Fruit fly (Drosophila melanogaster): Measurements from ENCODE around the gene Cbp80.
A peak's percentile ranks its signal among the peaks of the same experiment; 100 is the strongest.

The Cbp80 gene

DNA sequence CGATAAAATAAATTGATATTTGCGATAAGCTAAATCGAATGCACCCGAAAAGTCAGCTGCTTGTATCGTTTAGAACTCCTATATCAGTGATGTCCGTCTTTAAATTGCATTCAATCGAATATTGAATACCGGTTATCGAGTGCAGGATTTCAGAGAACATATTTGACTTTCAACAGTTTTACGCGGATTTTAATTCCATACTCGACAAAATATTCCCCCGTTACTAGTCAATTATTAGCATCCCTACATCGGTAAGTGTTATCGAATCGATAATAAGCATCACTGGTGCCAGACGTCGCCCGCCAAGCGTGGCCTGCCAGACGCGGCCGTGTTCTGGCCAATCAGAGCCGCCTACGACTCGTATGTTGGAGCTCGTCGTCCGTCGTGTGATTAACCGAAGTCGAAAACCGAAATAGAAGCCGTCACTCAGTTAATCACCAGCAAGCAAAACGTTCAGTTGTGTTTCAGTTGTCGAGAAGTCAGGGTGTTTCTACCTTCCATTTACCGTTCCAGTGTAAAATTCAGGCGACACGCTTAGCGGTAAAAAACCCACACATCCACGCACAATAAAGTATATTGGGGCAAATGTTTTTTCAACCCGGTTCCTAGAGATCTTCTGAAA, 38.1 kb downstream of the Cbp80 start, which contains the start of gene ctp (continued):
- no peak for TF ChIP-seq ro (GFP tag; IDR thresholded peaks at IDR 0.05)
- no peak for TF ChIP-seq CG7372 (GFP tag; IDR thresholded peaks at IDR 0.05)
- peak; percentile 27 for TF ChIP-seq oc (tag; optimal IDR thresholded peaks at IDR 0.05)
- TF ChIP-seq CG11560 (tag; IDR thresholded peaks at IDR 0.05) = peak; percentile 98
- peak; percentile 95 for TF ChIP-seq CG8290 (GFP tag; optimal IDR thresholded peaks at IDR 0.05)
- peak; percentile 90 to 93 for TF ChIP-seq CG8290 (tag; optimal IDR thresholded peaks at IDR 0.05)
- no peak for TF ChIP-seq CG10274 (GFP tag; optimal IDR thresholded peaks at IDR 0.05)
- no peak for TF ChIP-seq z (GFP tag; IDR thresholded peaks at IDR 0.05)
- peak; percentile 69; the same call in 1 of the 3 replicates for TF ChIP-seq hb (GFP tag; IDR thresholded peaks at IDR 0.05; ENCODE audit: partially characterized antibody)
- peak; percentile 17; the same call in 1 of the 2 replicates for TF ChIP-seq HLH3B (GFP tag; IDR thresholded peaks at IDR 0.05)
- TF ChIP-seq Bgb (GFP tag; IDR thresholded peaks at IDR 0.05; ENCODE audit: partially characterized antibody) = peak; percentile 67
- TF ChIP-seq slou (GFP tag; optimal IDR thresholded peaks at IDR 0.05) = no peak
- peak; percentile 75 for TF ChIP-seq CG1603 (tag; optimal IDR thresholded peaks at IDR 0.05)
- peak; percentile 70 for TF ChIP-seq pzg (GFP tag; optimal IDR thresholded peaks at IDR 0.05)
- TF ChIP-seq E2f2 (GFP tag; IDR thresholded peaks at IDR 0.05) = peak; percentile 55; the same call in 1 of the 2 replicates
- no peak for TF ChIP-seq kay (GFP tag; optimal IDR thresholded peaks at IDR 0.05)
- no peak for TF ChIP-seq Mrtf (GFP tag; IDR thresholded peaks at IDR 0.05)
- no peak for TF ChIP-seq sc (optimal IDR thresholded peaks at IDR 0.05)
- TF ChIP-seq sc (GFP tag; optimal IDR thresholded peaks at IDR 0.05) = no peak
- peak; percentile 21 for TF ChIP-seq Bteb2 (GFP tag; optimal IDR thresholded peaks at IDR 0.05)
- TF ChIP-seq CG18619 (GFP tag; optimal IDR thresholded peaks at IDR 0.05) = no peak
- no peak for TF ChIP-seq CG12219 (GFP tag; optimal IDR thresholded peaks at IDR 0.05)
- TF ChIP-seq nerfin-1 (tag; optimal IDR thresholded peaks at IDR 0.05) = peak; percentile 30
- TF ChIP-seq CoRest (tag; optimal IDR thresholded peaks at IDR 0.05) = peak; percentile 51
- peak; percentile 49 for TF ChIP-seq CG13424 (tag; optimal IDR thresholded peaks at IDR 0.05)
- TF ChIP-seq wek (GFP tag; optimal IDR thresholded peaks at IDR 0.05) = no peak
- TF ChIP-seq CG8944 (GFP tag; optimal IDR thresholded peaks at IDR 0.05) = peak; percentile 38
- TF ChIP-seq ind (GFP tag; optimal IDR thresholded peaks at IDR 0.05) = peak; percentile 56
- no peak for TF ChIP-seq CG15479 (GFP tag; optimal IDR thresholded peaks at IDR 0.05)
- TF ChIP-seq ato (GFP tag; IDR thresholded peaks at IDR 0.05; ENCODE audit: partially characterized antibody) = no peak
- no peak for TF ChIP-seq D19B (GFP tag; optimal IDR thresholded peaks at IDR 0.05)
- TF ChIP-seq CG15073 (GFP tag; optimal IDR thresholded peaks at IDR 0.05) = no peak
- TF ChIP-seq CG16815 (GFP tag; optimal IDR thresholded peaks at IDR 0.05) = no peak
- peak; percentile 16 for TF ChIP-seq CG17186 (GFP tag; optimal IDR thresholded peaks at IDR 0.05)
- no peak for TF ChIP-seq Neu2 (GFP tag; optimal IDR thresholded peaks at IDR 0.05; ENCODE audit: borderline replicate concordance)
- TF ChIP-seq ap (GFP tag; IDR thresholded peaks at IDR 0.05) = no peak
- peak; percentile 10 for TF ChIP-seq pfk (GFP tag; optimal IDR thresholded peaks at IDR 0.05)
- no peak for TF ChIP-seq sim (GFP tag; IDR thresholded peaks at IDR 0.05)
- TF ChIP-seq Optix (GFP tag; IDR thresholded peaks at IDR 0.05) = no peak
- TF ChIP-seq al (GFP tag; IDR thresholded peaks at IDR 0.05) = peak; percentile 30; the same call in 1 of the 2 replicates
- TF ChIP-seq CG14860 (GFP tag; IDR thresholded peaks at IDR 0.05; ENCODE audit: partially characterized antibody) = peak; percentile 71
- peak; percentile 72 for TF ChIP-seq nerfin-2 (GFP tag; IDR thresholded peaks at IDR 0.05; ENCODE audit: partially characterized antibody)
- TF ChIP-seq CG15269 (tag; optimal IDR thresholded peaks at IDR 0.05) = peak; percentile 40
- peak; percentile 50 for TF ChIP-seq CG8924 (tag; optimal IDR thresholded peaks at IDR 0.05)
- peak; percentile 15 for TF ChIP-seq CG10147 (GFP tag; optimal IDR thresholded peaks at IDR 0.05)
- no peak for TF ChIP-seq Dad (GFP tag; optimal IDR thresholded peaks at IDR 0.05)
- no peak for TF ChIP-seq CG2889 (GFP tag; IDR thresholded peaks at IDR 0.05)
- peak; percentile 43 for TF ChIP-seq Side (GFP tag; optimal IDR thresholded peaks at IDR 0.05)
- peak; percentile 45 for TF ChIP-seq zen (tag; optimal IDR thresholded peaks at IDR 0.05)
- TF ChIP-seq sens (GFP tag) = peak; percentile 91
